Worm (Caenorhabditis elegans) whole organism, early embryonic: ENCODE data around the gene E02A10.4.

ENCODE experiments used
- B0310.2 ChIP-seq: sonication (generic microtip); optimal IDR thresholded peaks from 2 replicates; lab custom pipeline; 2016; ENCODE audit warnings: mild to moderate bottlenecking, missing genetic modification characterization, missing compliant biosample characterization
- F13C5.2 ChIP-seq: sonication (generic microtip); optimal IDR thresholded peaks from 2 replicates; lab custom pipeline; 2017; ENCODE audit warnings: mild to moderate bottlenecking, missing genetic modification characterization, inconsistent platforms, missing compliant biosample characterization
- aly-1 ChIP-seq: sonication (generic microtip); optimal IDR thresholded peaks from 2 replicates; lab custom pipeline; 2016; ENCODE audit warnings: missing genetic modification characterization, missing compliant biosample characterization
- ama-1 ChIP-seq: fragments of 150-350 bp; optimal IDR thresholded peaks from 2 replicates; lab custom pipeline; 2014
- ceh-13 ChIP-seq: fragments of 200-800 bp; sonication (Bioruptor generic); optimal IDR thresholded peaks from 2 replicates; lab custom pipeline; 2018; ENCODE audit warnings: mild to moderate bottlenecking, missing genetic modification characterization, missing compliant biosample characterization
- ceh-36 ChIP-seq: sonication (generic microtip); optimal IDR thresholded peaks from 2 replicates; lab custom pipeline; 2016; ENCODE audit warnings: missing genetic modification characterization, inconsistent platforms, missing compliant biosample characterization
- ets-7 ChIP-seq: sonication (generic microtip); optimal IDR thresholded peaks from 2 replicates; lab custom pipeline; 2016; ENCODE audit warnings: missing genotype, missing genetic modification characterization, missing compliant biosample characterization
- flt-1 ChIP-seq: fragments of 200-800 bp; sonication (Bioruptor generic); IDR thresholded peaks from 2 replicates; pipeline ENCODE4 v1.3.6; 2022; ENCODE audit warnings: missing genetic modification characterization, missing compliant biosample characterization
- hmbx-1 ChIP-seq: sonication (generic microtip); optimal IDR thresholded peaks from 2 replicates; lab custom pipeline; 2016; ENCODE audit warnings: mild to moderate bottlenecking, missing genetic modification characterization, missing compliant biosample characterization
- hmg-4 ChIP-seq: fragments of 200-800 bp; sonication (Bioruptor generic); optimal IDR thresholded peaks from 2 replicates; lab custom pipeline; 2018; ENCODE audit warnings: mild to moderate bottlenecking, missing genetic modification characterization, missing compliant biosample characterization
- hnd-1 ChIP-seq: sonication (generic microtip); optimal IDR thresholded peaks from 2 replicates; lab custom pipeline; 2016; ENCODE audit warnings: missing genetic modification characterization, missing compliant biosample characterization
- pes-1 ChIP-seq: fragments of 200-800 bp; sonication (Bioruptor generic); IDR thresholded peaks from 2 replicates; pipeline ENCODE4 v1.3.6; 2022; ENCODE audit warnings: missing genetic modification reagents, missing genetic modification characterization, missing compliant biosample characterization
- scrt-1 ChIP-seq: fragments of 200-800 bp; sonication (Bioruptor generic); IDR thresholded peaks from 2 replicates; pipeline ENCODE4 v1.3.6; 2022; ENCODE audit warnings: missing genetic modification characterization, missing compliant biosample characterization
- sea-1 ChIP-seq: fragments of 200-800 bp; sonication (Bioruptor generic); conservative IDR thresholded peaks from 2 replicates; pipeline ENCODE4 v1.3.6; 2022; ENCODE audit warnings: missing genetic modification characterization, missing compliant biosample characterization
- tbx-11 ChIP-seq: fragments of 200-800 bp; sonication (Bioruptor generic); IDR thresholded peaks from 2 replicates; pipeline ENCODE4 v1.3.6; 2022; ENCODE audit warnings: missing genetic modification characterization, missing compliant biosample characterization
- tbx-37 ChIP-seq: fragments of 200-800 bp; sonication (Bioruptor generic); conservative IDR thresholded peaks from 2 replicates; pipeline ENCODE4 v1.3.6; 2022; ENCODE audit warnings: missing genetic modification reagents, missing genetic modification characterization, missing compliant biosample characterization
- tra-4 ChIP-seq: sonication (generic microtip); optimal IDR thresholded peaks from 2 replicates; lab custom pipeline; 2017; ENCODE audit warnings: missing genetic modification characterization, missing compliant biosample characterization

The E02A10.4 gene

DNA sequence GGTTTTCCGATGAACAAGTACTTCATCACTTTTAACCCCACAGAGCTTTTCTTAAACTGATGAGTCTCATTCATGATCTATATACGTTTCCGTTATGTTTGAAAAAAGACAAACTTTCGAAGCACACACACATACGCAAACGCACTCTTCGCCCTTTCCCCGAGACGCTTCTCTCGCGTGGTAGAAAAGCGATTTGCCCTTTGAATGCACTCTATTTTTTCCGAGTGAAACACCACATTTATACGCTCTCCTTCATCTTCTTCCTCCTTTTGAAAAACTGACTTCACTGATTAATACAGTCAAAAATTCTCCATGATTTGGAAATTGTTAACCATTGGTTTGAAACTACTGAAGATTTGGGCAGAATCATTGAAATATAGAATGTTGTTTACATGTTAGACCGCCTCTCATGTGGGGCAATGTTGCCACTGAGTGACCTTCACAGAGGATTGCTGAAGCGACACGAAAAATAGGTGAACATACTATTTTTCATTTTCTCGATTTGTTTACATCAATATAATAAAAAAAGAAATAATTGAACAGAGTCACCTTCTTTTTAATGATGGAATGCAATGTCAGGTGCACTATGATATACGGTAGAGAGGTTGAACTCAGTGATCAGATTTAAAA lies 31.2 kb downstream of the E02A10.4 start:
- TF ChIP-seq F13C5.2 (no peak), tbx-37 (GFP tag; lab: Robert Waterston, UW) (no peak), hnd-1 (tag; lab: Kevin White, UChicago) (no peak), aly-1 (tag; lab: Kevin White, UChicago) (no peak), ama-1 (no peak), flt-1 (GFP tag; lab: Robert Waterston, UW) (no peak), hmbx-1 (tag; lab: Kevin White, UChicago) (no peak), pes-1 (GFP tag; lab: Robert Waterston, UW) (no peak), tra-4 (tag; lab: Kevin White, UChicago) (no peak), B0310.2 (tag; lab: Kevin White, UChicago) (no peak), ets-7 (tag; lab: Kevin White, UChicago) (no peak), tbx-11 (GFP tag; lab: Robert Waterston, UW) (no peak), hmg-4 (GFP tag; lab: Kevin White, UChicago) (no peak), scrt-1 (GFP tag; lab: Robert Waterston, UW) (no peak), ceh-36 (no peak), ceh-13 (GFP tag; lab: Kevin White, UChicago) (no peak), sea-1 (GFP tag; lab: Robert Waterston, UW) (no peak; the same call in 1 of the 2 replicates)

DNA sequence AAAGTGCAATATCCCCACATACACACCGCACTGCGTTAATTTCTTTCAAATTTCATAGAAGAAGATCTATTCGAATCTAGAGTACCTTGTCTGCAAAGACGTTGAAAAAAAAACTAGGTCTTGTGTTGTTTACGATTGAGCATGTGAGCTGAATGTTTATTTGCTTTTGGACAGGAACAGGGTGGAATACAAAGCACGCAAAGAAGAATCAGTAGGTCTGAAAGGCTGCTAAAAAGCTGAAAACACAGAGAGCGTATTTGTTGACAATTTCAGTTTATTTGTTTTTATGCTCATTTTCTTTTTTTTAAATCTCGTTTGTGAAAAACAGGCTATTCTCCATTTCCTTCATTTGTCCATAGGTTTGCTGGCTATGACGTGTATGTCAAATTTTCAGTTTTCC lies 32.8 kb downstream of the E02A10.4 start:
- no peak for TF ChIP-seq tra-4 (tag; lab: Kevin White, UChicago)
- TF ChIP-seq hnd-1 (tag; lab: Kevin White, UChicago), result no peak
- TF ChIP-seq ceh-13 (GFP tag; lab: Kevin White, UChicago), result no peak
- TF ChIP-seq ets-7 (tag; lab: Kevin White, UChicago), result no peak
- TF ChIP-seq aly-1 (tag; lab: Kevin White, UChicago), result no peak
- no peak for TF ChIP-seq scrt-1 (GFP tag; lab: Robert Waterston, UW)
- no peak for TF ChIP-seq ama-1

DNA sequence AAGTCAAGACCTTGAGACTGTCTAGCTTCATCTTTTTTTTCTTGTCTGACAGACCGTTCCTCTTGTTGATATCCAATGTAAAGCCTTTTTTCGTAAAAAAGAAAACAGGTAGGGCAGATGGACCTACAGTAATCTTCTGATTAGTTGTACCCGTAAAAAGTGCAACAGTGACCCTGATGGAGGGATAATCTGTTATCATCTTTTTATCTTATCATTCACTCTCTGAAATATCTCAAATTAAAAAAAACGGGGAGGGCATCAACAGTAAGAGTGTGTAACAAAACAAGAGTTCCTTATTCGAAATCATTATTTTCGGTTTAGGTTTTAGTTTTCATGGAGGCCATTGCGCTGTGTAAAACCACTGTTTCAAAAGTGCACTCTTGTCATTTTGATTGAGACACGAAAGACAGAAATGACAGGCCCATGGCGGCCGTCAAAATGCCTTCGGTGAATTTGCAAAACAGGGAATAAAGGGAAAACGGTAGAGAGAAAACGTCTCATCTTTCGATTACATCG lies 34.1 kb downstream of the E02A10.4 start:
- TF ChIP-seq pes-1 (GFP tag; lab: Robert Waterston, UW), result no peak
- no peak for TF ChIP-seq ceh-13 (GFP tag; lab: Kevin White, UChicago)
- no peak for TF ChIP-seq F13C5.2
- no peak for TF ChIP-seq hmbx-1 (tag; lab: Kevin White, UChicago)
- TF ChIP-seq tra-4 (tag; lab: Kevin White, UChicago), result no peak
- no peak for TF ChIP-seq hmg-4 (GFP tag; lab: Kevin White, UChicago)
- TF ChIP-seq ceh-36, result no peak
- TF ChIP-seq hnd-1 (tag; lab: Kevin White, UChicago), result no peak
- no peak for TF ChIP-seq tbx-37 (GFP tag; lab: Robert Waterston, UW)
- TF ChIP-seq sea-1 (GFP tag; lab: Robert Waterston, UW), result no peak
- TF ChIP-seq B0310.2 (tag; lab: Kevin White, UChicago), result no peak
- TF ChIP-seq flt-1 (GFP tag; lab: Robert Waterston, UW), result no peak

DNA sequence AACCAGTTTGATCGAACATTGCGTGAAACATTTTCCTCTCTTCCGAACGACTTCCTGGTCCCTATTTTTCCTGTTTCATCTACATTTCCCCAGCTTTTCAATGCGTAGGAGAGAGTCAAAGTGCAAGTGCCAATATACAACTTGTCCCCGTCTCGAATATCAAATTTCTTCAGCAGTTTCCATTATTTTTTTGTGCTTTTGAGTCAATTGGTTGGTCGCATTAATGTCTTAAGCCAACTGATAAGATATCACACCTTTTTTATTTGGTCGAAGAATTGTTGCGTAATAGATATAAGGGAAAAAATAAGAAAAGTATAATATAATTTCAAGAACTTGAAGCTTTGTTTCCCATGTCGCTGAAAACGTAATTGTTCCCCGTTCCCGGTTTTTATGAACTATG lies 35.4 kb downstream of the E02A10.4 start:
- TF ChIP-seq aly-1 (tag; lab: Kevin White, UChicago) (no peak), ama-1 (no peak), B0310.2 (tag; lab: Kevin White, UChicago) (no peak), hmbx-1 (tag; lab: Kevin White, UChicago) (no peak), pes-1 (GFP tag; lab: Robert Waterston, UW) (no peak)

DNA sequence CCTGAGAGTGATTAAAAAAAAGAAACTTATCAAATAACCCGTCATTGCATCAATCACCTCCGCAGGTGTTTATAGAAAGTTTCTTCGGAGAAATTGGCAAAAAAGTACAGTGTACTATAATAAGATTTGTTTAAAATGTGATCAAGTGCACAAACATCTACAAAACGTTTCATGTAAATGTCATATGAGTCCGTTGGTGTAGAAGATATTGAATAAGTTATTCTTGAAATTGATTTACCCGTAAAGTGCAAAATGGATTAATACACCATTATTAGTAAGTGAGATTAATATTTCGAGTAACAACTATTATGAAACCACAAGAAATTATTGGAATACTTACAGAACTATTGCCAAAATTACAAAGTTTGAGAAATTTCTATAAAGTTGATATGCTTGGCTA lies 36.7 kb downstream of the E02A10.4 start:
- TF ChIP-seq tra-4 (tag; lab: Kevin White, UChicago) (no peak), hmbx-1 (tag; lab: Kevin White, UChicago) (no peak)

DNA sequence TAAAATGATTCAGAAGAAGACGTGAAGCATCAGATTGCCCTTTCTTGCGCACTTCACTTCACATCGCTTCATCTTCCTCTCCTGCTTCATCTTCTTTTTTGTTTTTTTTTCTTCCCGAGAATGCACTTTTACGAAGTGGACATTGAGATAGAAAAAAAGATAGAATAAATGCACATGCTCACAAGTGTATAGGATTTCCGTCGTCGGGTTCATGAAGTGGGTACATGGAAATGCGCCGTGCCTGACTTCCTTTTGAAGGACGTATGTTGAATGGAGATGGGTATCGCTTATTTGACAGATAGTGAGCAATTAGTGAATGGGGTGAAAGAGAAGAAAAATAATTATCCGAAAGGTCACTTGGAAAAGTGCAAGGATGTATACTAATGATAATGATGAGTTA lies 37.6 kb downstream of the E02A10.4 start:
- TF ChIP-seq pes-1 (GFP tag; lab: Robert Waterston, UW), result no peak
- TF ChIP-seq ceh-36, result no peak
- TF ChIP-seq aly-1 (tag; lab: Kevin White, UChicago), result no peak
- TF ChIP-seq tbx-37 (GFP tag; lab: Robert Waterston, UW), result no peak

DNA sequence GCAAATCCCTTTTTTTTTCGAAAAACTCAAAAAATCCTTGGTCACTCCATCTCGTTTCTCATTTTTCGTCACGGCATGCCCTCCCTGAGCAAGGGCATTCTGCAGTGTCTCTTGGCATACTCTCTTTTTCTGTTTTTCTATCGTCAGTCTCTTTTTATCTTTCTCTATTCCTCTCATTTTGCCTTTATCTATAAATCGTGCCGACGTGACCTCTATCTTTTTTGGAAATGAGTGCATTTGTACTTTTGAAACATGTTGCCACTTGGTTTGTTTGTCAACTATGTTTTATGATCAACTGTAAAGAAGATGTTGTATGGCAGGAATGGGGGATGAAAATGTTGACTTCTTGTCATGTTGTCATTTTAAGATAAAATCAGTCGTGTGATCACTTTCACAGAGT lies 38.8 kb downstream of the E02A10.4 start:
- TF ChIP-seq F13C5.2, result no peak
- no peak for TF ChIP-seq sea-1 (GFP tag; lab: Robert Waterston, UW)
- no peak for TF ChIP-seq hmg-4 (GFP tag; lab: Kevin White, UChicago)
- no peak for TF ChIP-seq tbx-11 (GFP tag; lab: Robert Waterston, UW)
- TF ChIP-seq ceh-13 (GFP tag; lab: Kevin White, UChicago), result no peak
- no peak for TF ChIP-seq ama-1
- TF ChIP-seq scrt-1 (GFP tag; lab: Robert Waterston, UW), result no peak
- no peak for TF ChIP-seq ceh-36
- no peak for TF ChIP-seq ets-7 (tag; lab: Kevin White, UChicago)
- no peak for TF ChIP-seq hmbx-1 (tag; lab: Kevin White, UChicago)
- no peak for TF ChIP-seq tra-4 (tag; lab: Kevin White, UChicago)

DNA sequence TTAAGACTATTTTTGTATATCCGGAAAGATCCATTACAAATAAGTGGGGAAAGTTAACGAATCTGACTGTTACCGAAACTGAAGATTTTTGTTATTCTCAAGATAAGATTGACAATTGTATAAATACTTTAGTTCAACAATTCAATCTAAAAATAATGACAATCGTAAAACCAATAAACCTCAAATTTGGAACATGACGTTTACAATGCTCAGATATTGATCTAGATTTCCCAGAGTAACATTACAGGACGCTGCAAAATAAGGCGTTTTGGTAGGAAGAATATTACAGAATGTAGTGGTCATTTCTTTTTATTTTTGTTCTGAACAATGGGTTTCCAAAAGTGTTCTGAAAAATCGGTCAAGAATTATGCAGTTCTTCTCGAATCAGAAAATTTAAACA lies 41.0 kb downstream of the E02A10.4 start, which contains the start of gene F45D3.1:
F45D3.1 (plus strand) TSS at position 301 of the 400 bp plus-strand sequence.
- TF ChIP-seq tra-4 (tag; lab: Kevin White, UChicago) (no peak), hnd-1 (tag; lab: Kevin White, UChicago) (no peak), aly-1 (tag; lab: Kevin White, UChicago) (no peak), hmbx-1 (tag; lab: Kevin White, UChicago) (no peak), F13C5.2 (no peak), tbx-37 (GFP tag; lab: Robert Waterston, UW) (no peak), hmg-4 (GFP tag; lab: Kevin White, UChicago) (no peak), scrt-1 (GFP tag; lab: Robert Waterston, UW) (no peak), pes-1 (GFP tag; lab: Robert Waterston, UW) (no peak), sea-1 (GFP tag; lab: Robert Waterston, UW) (no peak), tbx-11 (GFP tag; lab: Robert Waterston, UW) (no peak), ceh-13 (GFP tag; lab: Kevin White, UChicago) (no peak), ets-7 (tag; lab: Kevin White, UChicago) (no peak)
